Fruit fly (Drosophila melanogaster): ENCODE results near the gene CHMP2B.

DNA sequence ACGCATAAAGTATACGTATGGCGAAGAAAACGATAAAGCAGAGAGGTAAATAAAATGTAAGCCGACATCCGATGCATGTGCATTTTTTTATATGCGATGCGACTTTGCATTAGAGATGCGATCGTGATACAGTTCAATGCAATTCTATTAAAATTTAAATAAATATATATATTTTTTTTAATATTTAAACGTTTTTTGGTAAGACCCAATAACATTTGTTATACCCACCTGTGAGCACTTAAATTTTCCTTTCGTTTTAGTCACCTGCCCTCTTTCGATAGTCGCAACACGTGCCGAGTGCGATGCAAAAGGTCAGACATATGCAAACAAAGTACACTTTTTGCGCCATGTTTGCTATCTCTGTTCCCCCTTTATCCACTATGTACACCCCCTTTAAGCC is 11.2 kb upstream of the CHMP2B start:
- no peak for TF ChIP-seq Hmr (GFP tag; optimal IDR thresholded peaks at IDR 0.05)
- TF ChIP-seq CG9876 (GFP tag; optimal IDR thresholded peaks at IDR 0.05), result no peak
- no peak for TF ChIP-seq lab (GFP tag; optimal IDR thresholded peaks at IDR 0.05)
- no peak for TF ChIP-seq sens (GFP tag)
- TF ChIP-seq CG10654 (GFP tag; optimal IDR thresholded peaks at IDR 0.05), result no peak
- no peak for TF ChIP-seq CG7372 (GFP tag; IDR thresholded peaks at IDR 0.05)
- TF ChIP-seq Blimp-1 (GFP tag; optimal IDR thresholded peaks at IDR 0.05), result no peak
- TF ChIP-seq lmd (GFP tag; IDR thresholded peaks at IDR 0.05), result no peak
- no peak for TF ChIP-seq slou (GFP tag; optimal IDR thresholded peaks at IDR 0.05)
- TF ChIP-seq ac (GFP tag; optimal IDR thresholded peaks at IDR 0.05), result no peak
- TF ChIP-seq CG15269 (tag; optimal IDR thresholded peaks at IDR 0.05), result no peak
- TF ChIP-seq H2.0 (GFP tag; IDR thresholded peaks at IDR 0.05), result no peak
- TF ChIP-seq CG2712 (tag; optimal IDR thresholded peaks at IDR 0.05), result no peak

Data from whole organism, embryonic.